Worm (Caenorhabditis elegans): ENCODE measurements around the gene F47B8.1.

The F47B8.1 gene

ce11 chrV:14355738-14356368 is 41.7 kb upstream of the F47B8.1 start, which contains the start of gene cyn-1 (continued):
- TF ChIP-seq lin-40 (tag; optimal IDR thresholded peaks at IDR 0.05) (peak; percentile 81), lag-1 (GFP tag; IDR thresholded peaks at IDR 0.05) (no peak), ztf-3 (GFP tag; optimal IDR thresholded peaks at IDR 0.05) (no peak), nfya-1 (tag; optimal IDR thresholded peaks at IDR 0.05; ENCODE audit: borderline replicate concordance, insufficient read depth) (no peak), hrde-1 (tag; optimal IDR thresholded peaks at IDR 0.05; ENCODE audit: borderline replicate concordance) (peak; percentile 55), pbrm-1 (GFP tag; IDR thresholded peaks at IDR 0.05) (peak; percentile 25; the same call in 1 of the 2 replicates), unc-130 (GFP tag; optimal IDR thresholded peaks at IDR 0.05) (peak; percentile 19), tbp1 (GFP tag; optimal IDR thresholded peaks at IDR 0.05) (peak; percentile 66), nfyb-1 (GFP tag; IDR thresholded peaks at IDR 0.05) (peak; percentile 70), ztf-26 (tag; optimal IDR thresholded peaks at IDR 0.05) (peak; percentile 42), ceh-100 (GFP tag; IDR thresholded peaks at IDR 0.05) (peak; percentile 75), snpc-1.3 (tag; optimal IDR thresholded peaks at IDR 0.05; ENCODE audit: insufficient read depth) (peak; percentile 79), ceh-91 (GFP tag; IDR thresholded peaks at IDR 0.05) (0 out of 2 replicates have a peak, but pooled peaks have one; percentile 11), F57A8.1 (GFP tag; optimal IDR thresholded peaks at IDR 0.05) (no peak), let-607 (tag; optimal IDR thresholded peaks at IDR 0.05) (peak in 1 of 2 experiments; percentile 44), xnd-1 (tag; optimal IDR thresholded peaks at IDR 0.05) (peak; percentile 45), Y79H2A.3 (GFP tag; conservative IDR thresholded peaks at IDR 0.05) (0 out of 2 replicates have a peak, but pooled peaks have one; percentile 23), Y56A3A.18 (GFP tag; IDR thresholded peaks at IDR 0.05) (peak; percentile 69; the same call in 1 of the 2 replicates), nhr-120 (GFP tag; IDR thresholded peaks at IDR 0.05) (no peak), mel-28 (tag; optimal IDR thresholded peaks at IDR 0.05; ENCODE audit: borderline replicate concordance) (no peak), mes-4 (tag; optimal IDR thresholded peaks at IDR 0.05) (no peak), snpc-1.1 (tag; optimal IDR thresholded peaks at IDR 0.05; ENCODE audit: insufficient read depth) (peak; percentile 43), zfh-2 (GFP tag; conservative IDR thresholded peaks at IDR 0.05) (no peak), lsl-1 (GFP tag; optimal IDR thresholded peaks at IDR 0.05) (peak; percentile 65), madf-10 (tag; optimal IDR thresholded peaks at IDR 0.05) (peak; percentile 51)

- TF ChIP-seq Y95B8A.8 (GFP tag; IDR thresholded peaks at IDR 0.05) (peak; percentile 5; the same call in 1 of the 2 replicates), lin-35 (GFP tag; optimal IDR thresholded peaks at IDR 0.05) (peak in 1 of 3 experiments; percentile 23), let-526 (GFP tag; IDR thresholded peaks at IDR 0.05) (no peak), let-607 (tag; optimal IDR thresholded peaks at IDR 0.05) (peak; percentile 61 to 71), F57A8.1 (GFP tag; optimal IDR thresholded peaks at IDR 0.05) (no peak), ekl-4 (GFP tag; IDR thresholded peaks at IDR 0.05) (peak; percentile 90), tlf-1 (GFP tag; optimal IDR thresholded peaks at IDR 0.05) (peak; percentile 87), mel-28 (tag; optimal IDR thresholded peaks at IDR 0.05; ENCODE audit: borderline replicate concordance) (peak; percentile 46), ZK185.1 (tag; optimal IDR thresholded peaks at IDR 0.05; ENCODE audit: poor library complexity, severe bottlenecking) (peak; percentile 56), ztf-18 (tag; optimal IDR thresholded peaks at IDR 0.05) (peak; percentile 52), gei-17 (GFP tag; optimal IDR thresholded peaks at IDR 0.05) (peak; percentile 24), fkh-3 (tag; optimal IDR thresholded peaks at IDR 0.05) (peak; percentile 63), attf-5 (GFP tag; optimal IDR thresholded peaks at IDR 0.05) (peak; percentile 43), attf-3 (GFP tag; conservative IDR thresholded peaks at IDR 0.05) (no peak), B0035.1 (tag; optimal IDR thresholded peaks at IDR 0.05) (peak; percentile 65), madf-6 (GFP tag; IDR thresholded peaks at IDR 0.05) (peak; percentile 56), madf-3 (GFP tag; IDR thresholded peaks at IDR 0.05) (0 out of 2 replicates have a peak, but pooled peaks have one; percentile 25), lin-54 (GFP tag; optimal IDR thresholded peaks at IDR 0.05) (peak; percentile 43), repo-1 (tag; optimal IDR thresholded peaks at IDR 0.05) (peak; percentile 95), K11D2.4 (GFP tag; IDR thresholded peaks at IDR 0.05) (peak; percentile 59; the same call in 1 of the 2 replicates), pha-4 (tag; optimal IDR thresholded peaks at IDR 0.05) (no peak), nhr-179 (tag; optimal IDR thresholded peaks at IDR 0.05) (no peak), ceh-100 (GFP tag; IDR thresholded peaks at IDR 0.05) (peak; percentile 66)
Measured at ce11 chrV:14354258-14354877, 40.2 kb upstream of the F47B8.1 start, which contains the start of gene Y49A3A.3. Gene Y49A3A.3, plus strand, starts transcription at chrV:14354410.

Data from whole organism, young adult.